Worm (Caenorhabditis elegans): ENCODE measurements around the gene cnc-7.
"Not testable (repeated sequence)": the region's sequence is repeated elsewhere in the genome, so short reads cannot be mapped to it uniquely, and the experiment has no call there.

cnc-7 gene

ce11 chrV:20393773-20394172 lies at the start of gene cnc-7:
TSS of gene cnc-7 (plus strand) at chrV:20394073.
- TF ChIP-seq unc-62 (GFP tag; optimal IDR thresholded peaks at IDR 0.05): no peak

ce11 chrV:20344889-20345288 lies 49.0 kb upstream of the cnc-7 start, which contains the start of gene Y38H6A.3:
TSS of gene Y38H6A.3 (plus strand) at chrV:20345189.
- TF ChIP-seq unc-62 (GFP tag; optimal IDR thresholded peaks at IDR 0.05): no peak

- TF ChIP-seq unc-62 (GFP tag; optimal IDR thresholded peaks at IDR 0.05): no peak
Observed at ce11 chrV:20347625-20348024, 46.2 kb upstream of the cnc-7 start.

ce11 chrV:20350382-20350781 lies 43.5 kb upstream of the cnc-7 start:
- TF ChIP-seq unc-62 (GFP tag; optimal IDR thresholded peaks at IDR 0.05): no peak

- no peak for TF ChIP-seq unc-62 (GFP tag; optimal IDR thresholded peaks at IDR 0.05)
Observed at ce11 chrV:20351195-20351594, 42.7 kb upstream of the cnc-7 start, which contains the start of gene K02E2.1. TSS of gene K02E2.1 (plus strand) at chrV:20351495.

- TF ChIP-seq unc-62 (GFP tag; optimal IDR thresholded peaks at IDR 0.05): no peak
Observed at ce11 chrV:20356472-20356871, 37.4 kb upstream of the cnc-7 start, which contains the start of gene grd-11. TSS of gene grd-11 (plus strand) at chrV:20356772.

ce11 chrV:20366839-20367238 lies 27.0 kb upstream of the cnc-7 start, which contains the start of gene K02E2.8:
TSS of gene K02E2.8 (minus strand) at chrV:20366939.
- TF ChIP-seq unc-62 (GFP tag; optimal IDR thresholded peaks at IDR 0.05): no peak

- not testable (repeated sequence) for TF ChIP-seq unc-62 (GFP tag; optimal IDR thresholded peaks at IDR 0.05)
Observed at ce11 chrV:20369153-20369552, 24.7 kb upstream of the cnc-7 start, which contains the start of gene srh-177. TSS of gene srh-177 (minus strand) at chrV:20369253.

- no peak for TF ChIP-seq unc-62 (GFP tag; optimal IDR thresholded peaks at IDR 0.05)
Observed at ce11 chrV:20374484-20374883, 19.4 kb upstream of the cnc-7 start.

DNA sequence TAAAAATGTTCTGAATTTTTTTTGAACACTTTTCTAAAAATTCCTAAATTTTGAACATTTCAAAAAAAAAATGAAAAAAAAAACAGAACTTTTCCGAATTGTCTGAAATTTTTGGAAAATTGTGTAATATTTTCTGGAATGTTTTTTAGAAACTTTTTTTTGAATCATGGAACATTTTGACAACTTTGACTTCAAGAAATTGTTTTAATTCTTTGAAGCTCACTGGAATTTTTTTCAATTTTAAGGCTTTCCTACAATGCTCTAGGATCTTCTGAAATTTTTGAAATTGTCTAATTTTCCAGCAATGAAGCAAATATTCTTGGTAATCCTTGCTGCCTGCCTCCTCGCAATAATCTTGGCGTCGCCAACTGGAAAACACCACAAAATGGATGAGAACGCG lies 18.6 kb upstream of the cnc-7 start, which contains the start of gene ins-35:
Gene ins-35, plus strand, starts transcription at position 301 of the 400 bp plus-strand sequence.
- no peak for TF ChIP-seq unc-62 (GFP tag; optimal IDR thresholded peaks at IDR 0.05)

ce11 chrV:20376070-20376469 lies 17.8 kb upstream of the cnc-7 start:
- no peak for TF ChIP-seq unc-62 (GFP tag; optimal IDR thresholded peaks at IDR 0.05)

- no peak for TF ChIP-seq unc-62 (GFP tag; optimal IDR thresholded peaks at IDR 0.05)
Observed at ce11 chrV:20380320-20380719, 13.6 kb upstream of the cnc-7 start, which contains the start of gene K02E2.6. TSS of gene K02E2.6 (plus strand) at chrV:20380561.

ce11 chrV:20383065-20383609 lies 10.7 kb upstream of the cnc-7 start, which contains the start of gene K02E2.11:
TSS of gene K02E2.11 (plus strand) at chrV:20383315.
- TF ChIP-seq unc-62 (GFP tag; optimal IDR thresholded peaks at IDR 0.05): no peak

DNA sequence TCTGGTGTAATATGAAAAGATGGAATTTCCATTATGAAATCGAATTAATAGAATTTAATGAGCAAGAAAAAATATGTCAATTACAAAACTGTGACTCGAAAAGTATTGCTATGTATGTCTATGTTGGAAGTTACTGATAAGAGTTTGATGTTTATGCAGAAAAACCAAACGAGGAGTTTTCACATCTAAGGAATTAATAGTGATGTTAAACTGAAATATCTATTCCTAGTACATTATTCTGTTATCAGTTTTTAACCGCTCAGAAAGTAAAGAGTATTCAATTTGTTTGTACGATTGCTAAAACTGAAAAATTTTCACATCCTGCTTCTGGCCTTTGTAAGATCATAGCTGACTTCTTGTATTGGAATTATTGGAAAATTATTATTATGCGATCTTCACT lies 6.9 kb upstream of the cnc-7 start, which contains the start of gene K02E2.7:
Gene K02E2.7, minus strand, starts transcription at position 101 of the 400 bp plus-strand sequence.
- TF ChIP-seq unc-62 (GFP tag; optimal IDR thresholded peaks at IDR 0.05): no peak

DNA sequence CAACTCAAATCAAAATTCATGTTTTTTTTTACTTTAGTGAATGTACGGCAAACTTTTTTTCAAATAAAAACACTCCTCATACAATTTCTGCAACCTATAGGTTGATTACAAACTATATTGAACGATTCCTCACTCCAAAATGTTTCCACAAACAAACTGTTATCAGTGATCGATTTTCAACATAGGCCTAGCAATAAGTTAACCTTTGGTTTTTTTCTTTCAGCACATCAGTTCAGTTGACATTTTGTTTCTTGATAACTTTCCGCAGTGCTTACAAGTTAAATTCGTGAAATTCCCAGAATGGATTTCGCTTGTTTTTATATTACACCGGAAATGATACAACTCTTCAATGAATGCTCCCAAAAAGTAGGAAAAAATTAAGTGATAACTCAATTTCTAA lies 6.5 kb upstream of the cnc-7 start, which contains the start of gene F53H2.1:
Gene F53H2.1, plus strand, starts transcription at position 301 of the 400 bp plus-strand sequence.
- no peak for TF ChIP-seq unc-62 (GFP tag; optimal IDR thresholded peaks at IDR 0.05)

DNA sequence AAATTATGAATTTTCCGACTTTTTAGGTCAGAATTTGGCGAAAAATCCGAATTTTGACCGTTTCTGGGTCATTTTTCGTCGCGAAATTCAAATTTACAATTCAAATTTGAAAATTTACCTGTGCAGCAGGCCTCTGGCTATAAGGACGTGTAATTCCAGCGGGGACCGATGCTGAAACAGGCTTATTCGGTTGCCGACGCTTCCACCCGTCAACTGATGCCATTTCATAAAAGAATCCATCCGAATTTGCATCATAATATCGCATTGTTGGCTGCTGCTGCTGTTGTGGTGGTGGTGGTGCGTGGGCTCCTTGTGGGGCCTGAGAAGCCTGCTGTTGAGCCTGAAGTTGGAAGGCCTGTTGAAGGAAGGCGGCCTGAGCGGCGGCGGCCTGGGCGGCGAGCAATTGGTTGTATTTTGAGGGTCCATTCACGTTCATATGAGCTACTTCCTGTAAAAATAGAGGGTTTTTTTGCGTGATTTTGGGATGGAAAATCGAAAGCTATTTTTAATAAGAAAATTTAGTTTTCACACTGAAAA lies 5.7 kb downstream of the cnc-7 start:
- no peak for TF ChIP-seq unc-62 (GFP tag; optimal IDR thresholded peaks at IDR 0.05)

DNA sequence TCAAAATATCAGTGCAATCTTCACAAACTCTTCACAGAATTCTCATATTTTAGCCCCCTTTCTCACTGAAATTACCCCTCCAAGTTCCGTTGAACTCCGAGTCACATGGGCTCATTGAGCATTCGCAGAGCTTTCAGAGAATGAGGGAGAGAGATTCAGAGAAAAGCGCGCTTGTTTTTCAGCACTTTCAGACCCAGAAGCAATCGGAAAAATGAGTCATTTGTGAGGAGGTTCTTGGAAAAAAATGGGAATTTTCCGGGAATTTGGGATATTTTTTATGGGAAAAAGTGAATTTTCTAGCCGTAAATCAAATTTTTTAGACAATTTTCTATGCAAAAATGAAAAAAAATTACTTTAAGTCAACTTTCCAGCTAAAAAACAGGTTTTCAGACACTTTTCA lies 9.0 kb downstream of the cnc-7 start:
- no peak for TF ChIP-seq unc-62 (GFP tag; optimal IDR thresholded peaks at IDR 0.05)
